Worm (Caenorhabditis elegans) whole organism, L4 larva: ENCODE data around the gene D1086.9.

Experiments used
- aha-1 ChIP-seq: fragments of 150-350 bp; peaks from one replicate; lab custom pipeline; 2014; ENCODE audit warnings: missing biosample characterization, missing genetic modification characterization
- ama-1 ChIP-seq: fragments of 150-350 bp; optimal IDR thresholded peaks from 2 replicates; lab custom pipeline; 2014; ENCODE audit warnings: inconsistent platforms, mixed read lengths
- egl-43 ChIP-seq: fragments of 200-800 bp; sonication (Bioruptor generic); IDR thresholded peaks from 2 replicates; pipeline ENCODE4 v1.3.6; 2022; ENCODE audit warnings: missing genetic modification reagents, missing genetic modification characterization, missing compliant biosample characterization
- lin-29 ChIP-seq: fragments of 200-800 bp; sonication (Bioruptor generic); IDR thresholded peaks from 2 replicates; pipeline ENCODE4 v1.3.6; 2022; ENCODE audit warnings: missing genetic modification reagents, missing genetic modification characterization, missing compliant biosample characterization
- lin-39 ChIP-seq: fragments of 150-350 bp; optimal IDR thresholded peaks from 2 replicates; lab custom pipeline; 2014; ENCODE audit warnings: missing biosample characterization, missing genetic modification reagents, missing genetic modification characterization
- mep-1 ChIP-seq: fragments of 150-350 bp; sonication (generic microtip); optimal IDR thresholded peaks from 3 replicates; lab custom pipeline; 2014; ENCODE audit warnings: missing biosample characterization, missing genetic modification characterization
- mxl-3 ChIP-seq: fragments of 200-800 bp; sonication (Bioruptor generic); optimal IDR thresholded peaks from 2 replicates; lab custom pipeline; 2018; ENCODE audit warnings: mild to moderate bottlenecking, missing genetic modification characterization, missing compliant biosample characterization
- nhr-28 ChIP-seq: fragments of 150-350 bp; optimal IDR thresholded peaks from 2 replicates; lab custom pipeline; 2014; ENCODE audit warnings: missing biosample characterization, missing genetic modification characterization
- nhr-76 ChIP-seq: fragments of 150-350 bp; optimal IDR thresholded peaks from 2 replicates; lab custom pipeline; 2014; ENCODE audit warnings: missing biosample characterization, missing genetic modification characterization
- snpc-4 ChIP-seq: fragments of 150-350 bp; optimal IDR thresholded peaks from 2 replicates; lab custom pipeline; 2014; ENCODE audit warnings: missing biosample characterization, missing genetic modification characterization
- spr-3 ChIP-seq: fragments of 200-800 bp; sonication (Bioruptor generic); optimal IDR thresholded peaks from 2 replicates; lab custom pipeline; 2018; ENCODE audit warnings: mild to moderate bottlenecking, missing genetic modification characterization, missing compliant biosample characterization

- TF ChIP-seq nhr-28 (tag; lab: Kevin White, UChicago) (no peak), lin-39 (no peak), mep-1 (tag; lab: Kevin White, UChicago) (no peak), lin-29 (GFP tag; lab: Robert Waterston, UW) (no peak), aha-1 (tag; lab: Kevin White, UChicago) (peak; percentile 92), ama-1 (lab: Kevin White, UChicago) (no peak), spr-3 (GFP tag; lab: Kevin White, UChicago) (no peak), snpc-4 (tag; lab: Kevin White, UChicago) (no peak), mxl-3 (GFP tag; lab: Kevin White, UChicago) (no peak), egl-43 (GFP tag; lab: Robert Waterston, UW) (no peak), nhr-76 (tag; lab: Kevin White, UChicago) (no peak)
Observed at ce11 chrV:14123176-14123575, 19.1 kb downstream of the D1086.9 start.
